Fruit fly (Drosophila melanogaster) whole organism, larva: Measurements from ENCODE around the gene Eip93F.

ENCODE experiments used
- noc ChIP-seq: fragments of 200-800 bp; sonication (Bioruptor generic); optimal IDR thresholded peaks from 3 replicates; lab custom pipeline; 2019; ENCODE audit warnings: missing biosample characterization, mild to moderate bottlenecking, missing genetic modification characterization, moderate library complexity

Gene Eip93F

DNA sequence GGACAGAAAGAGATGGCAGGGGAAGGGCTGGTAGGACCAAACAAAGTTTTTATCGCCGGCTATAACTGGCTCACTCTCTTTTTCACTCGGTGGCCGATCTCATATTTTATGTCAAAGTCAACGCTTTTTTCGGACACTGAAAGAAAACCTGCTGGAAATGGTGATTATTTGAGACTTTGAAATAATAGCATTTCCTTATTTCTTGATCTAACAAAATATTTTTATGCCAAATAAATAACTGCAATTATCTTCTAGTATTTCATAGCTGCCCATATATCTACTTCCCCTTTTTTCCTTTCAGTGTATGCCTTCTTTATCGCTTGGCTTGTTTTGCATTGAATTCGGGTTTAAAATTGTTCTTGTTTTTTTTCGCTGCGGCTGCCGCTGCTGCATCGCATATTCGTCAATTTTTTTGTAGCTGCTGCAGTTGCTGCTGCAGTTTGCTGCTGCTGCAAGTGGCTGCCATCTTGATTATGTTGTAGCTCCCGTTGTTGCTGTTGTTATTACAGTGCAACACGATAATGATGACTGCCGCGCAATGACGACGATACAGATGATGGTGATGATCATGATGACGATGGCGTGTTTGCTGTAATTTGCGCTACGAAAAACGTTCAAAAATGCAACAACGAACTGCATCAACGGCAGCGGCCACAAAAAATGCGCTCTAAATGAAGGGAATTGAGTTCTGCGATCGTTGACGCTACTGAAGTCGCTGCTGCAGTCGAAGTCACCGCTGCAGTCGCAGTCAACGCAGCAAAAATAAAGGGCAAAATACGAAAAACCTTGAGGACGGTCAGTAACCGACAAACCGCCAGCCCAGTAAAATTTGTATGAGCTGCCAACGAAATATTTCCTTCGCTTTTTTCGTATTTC, 11.6 kb upstream of the Eip93F start:
- TF ChIP-seq noc, result no peak

DNA sequence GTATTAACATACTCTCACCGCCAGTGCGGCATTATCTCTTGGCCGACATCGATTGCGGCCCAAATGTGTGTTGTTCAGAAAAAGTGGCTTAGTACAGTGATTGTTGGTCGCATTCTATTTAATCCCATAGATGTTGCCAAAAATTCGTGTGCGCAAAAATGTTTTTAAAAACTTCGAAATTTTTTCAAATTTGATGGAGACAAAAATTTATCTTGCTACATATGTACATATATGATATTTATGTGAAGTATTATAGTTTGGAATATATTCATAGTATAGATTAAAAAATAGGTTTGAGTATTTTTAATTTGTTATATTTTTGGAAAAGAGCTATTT, 11.0 kb upstream of the Eip93F start:
- TF ChIP-seq noc, result no peak

DNA sequence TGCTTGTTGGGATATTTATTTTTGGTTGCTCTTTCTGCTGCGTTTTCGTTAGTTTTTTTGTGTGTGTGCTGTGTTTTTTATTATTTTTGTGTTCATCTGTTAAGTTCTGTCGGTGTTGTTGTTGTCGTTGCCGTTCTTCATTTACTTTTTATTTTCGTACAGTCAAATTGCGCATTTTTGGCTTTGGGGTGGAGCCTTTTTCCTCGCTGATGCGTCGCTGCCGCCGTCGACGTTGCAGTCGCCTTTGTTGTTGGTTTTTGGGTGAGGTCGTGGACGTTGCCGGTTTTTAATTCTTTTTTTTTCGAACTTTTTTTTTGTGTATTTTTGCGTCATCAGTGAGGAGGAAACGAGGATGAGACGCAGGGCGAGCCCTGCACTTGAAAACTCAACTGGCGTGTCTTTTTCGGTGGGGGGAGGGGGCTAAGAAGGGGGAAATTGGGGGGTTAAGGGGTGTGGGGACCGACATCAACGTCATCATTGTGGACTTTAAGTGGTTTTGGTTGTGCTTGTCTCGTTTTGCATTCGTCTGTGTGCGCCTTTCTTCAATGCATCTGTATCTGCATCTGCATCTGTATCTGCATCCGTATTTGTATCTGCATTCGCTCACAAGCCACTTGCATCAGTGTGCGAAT, 10.3 kb upstream of the Eip93F start:
- TF ChIP-seq noc, result no peak

DNA sequence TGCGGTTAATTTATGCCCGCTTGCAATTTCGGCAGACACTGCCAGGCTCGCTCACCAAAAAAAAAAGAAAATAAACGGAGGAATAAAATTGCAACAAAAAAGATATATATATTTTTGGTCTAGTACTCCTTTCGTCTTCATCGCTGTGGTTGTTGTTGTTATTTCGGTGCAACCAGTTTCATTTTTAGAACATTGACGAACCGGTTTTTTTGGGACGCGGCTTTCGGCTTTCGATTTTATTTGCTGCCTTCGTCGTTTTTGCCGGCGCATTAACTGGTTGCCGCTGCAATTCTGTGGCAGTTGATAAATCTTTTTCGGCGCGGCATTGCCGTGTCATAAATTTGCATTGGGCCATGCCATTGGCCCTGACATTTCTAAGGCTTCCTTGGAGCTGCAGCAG, 9.8 kb upstream of the Eip93F start:
- no peak for TF ChIP-seq noc

DNA sequence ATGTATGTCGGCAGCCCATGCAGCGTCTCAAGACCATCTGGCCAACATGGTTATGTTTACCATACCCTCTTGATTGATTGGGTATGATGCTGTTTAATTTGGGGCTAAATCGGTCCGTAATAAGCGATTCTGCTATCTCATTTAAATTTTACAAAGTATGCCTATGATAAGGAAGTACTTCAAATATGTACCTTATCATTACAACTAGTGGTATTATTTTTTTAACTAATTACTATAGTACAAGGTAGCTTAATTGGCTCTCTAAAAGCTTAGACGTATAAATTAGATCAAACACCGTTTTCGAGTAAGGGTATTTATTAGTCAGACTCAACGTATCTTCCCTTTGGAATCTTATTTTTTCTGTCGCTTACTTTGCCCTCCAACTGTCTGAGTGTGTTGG, 8.7 kb upstream of the Eip93F start:
- TF ChIP-seq noc, result no peak

DNA sequence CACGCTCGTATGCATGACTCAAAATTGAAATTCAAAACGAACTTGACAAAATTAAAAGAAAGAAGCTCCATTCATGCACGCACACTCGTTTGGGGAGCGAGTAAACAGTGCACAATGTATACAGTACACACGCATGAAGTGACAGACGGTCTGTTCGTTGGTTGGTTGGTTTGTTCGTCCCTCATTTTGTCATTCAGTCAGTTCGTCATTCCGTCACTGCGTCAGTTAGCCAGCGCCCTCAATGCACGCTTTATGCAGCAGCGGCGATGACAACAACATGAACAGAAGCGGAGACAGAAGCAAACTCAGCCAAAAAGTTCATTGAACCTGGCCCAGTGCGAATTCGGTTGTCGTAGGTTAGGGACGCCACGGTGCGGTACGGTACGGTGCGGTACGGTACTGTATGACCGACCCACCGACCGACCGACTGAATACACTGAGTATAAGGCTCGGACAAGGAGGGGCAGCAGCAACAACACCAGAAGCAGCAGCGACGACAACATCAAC, 8.0 kb upstream of the Eip93F start:
- TF ChIP-seq noc, result no peak

DNA sequence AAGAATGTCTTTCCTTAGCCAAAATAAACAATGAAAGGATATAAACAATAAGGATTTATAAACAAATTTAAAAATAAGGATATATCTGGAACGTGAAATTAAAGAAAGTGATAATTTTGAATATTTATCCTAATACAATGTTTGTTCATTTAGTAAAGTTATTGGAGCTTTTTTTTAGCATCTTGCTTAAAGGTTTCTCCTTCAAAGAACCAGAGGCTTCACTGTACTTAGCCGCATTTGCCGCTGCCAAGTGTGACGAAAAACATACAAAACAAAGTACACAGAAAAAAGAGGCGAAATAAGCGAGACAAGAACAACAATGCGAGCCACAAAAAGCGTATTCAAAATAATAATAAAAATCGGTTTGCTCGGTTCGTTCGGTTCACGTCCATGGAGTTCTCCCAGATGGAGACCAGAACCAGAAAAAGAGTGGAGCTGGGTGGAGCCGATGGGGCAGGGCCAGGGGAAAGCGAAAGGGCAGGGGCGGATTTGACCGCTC, 7.4 kb upstream of the Eip93F start:
- TF ChIP-seq noc, result peak; percentile 21

DNA sequence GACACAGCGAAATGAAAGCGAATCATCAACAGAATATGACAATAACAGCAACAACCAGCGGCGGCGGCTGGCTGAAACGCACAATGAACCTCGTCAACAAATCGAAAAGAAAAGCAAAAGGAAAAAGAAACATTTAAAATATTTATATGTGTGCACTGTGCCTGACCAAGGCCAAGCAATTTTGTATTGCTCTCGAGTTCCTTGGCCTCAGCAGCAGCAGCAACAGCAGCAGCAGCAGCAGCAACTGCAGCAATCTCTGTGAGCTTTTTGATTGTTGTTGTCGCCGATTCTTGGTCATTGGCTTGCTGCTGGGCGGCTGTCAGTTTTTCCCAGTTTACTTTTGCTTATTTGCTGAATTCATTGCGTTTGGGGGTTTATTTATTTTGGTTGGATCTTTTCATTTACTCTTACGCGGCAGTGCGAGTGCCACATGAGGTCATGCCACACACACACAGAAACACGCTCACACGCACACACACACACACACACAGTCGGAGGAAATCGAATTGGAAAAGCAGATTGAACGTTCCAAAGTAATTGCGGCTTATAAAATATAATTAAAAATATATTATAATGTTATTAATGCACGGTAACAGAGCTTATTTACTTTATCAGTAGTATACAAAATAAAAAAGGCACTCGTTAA, 4.8 kb upstream of the Eip93F start:
- TF ChIP-seq noc, result no peak

DNA sequence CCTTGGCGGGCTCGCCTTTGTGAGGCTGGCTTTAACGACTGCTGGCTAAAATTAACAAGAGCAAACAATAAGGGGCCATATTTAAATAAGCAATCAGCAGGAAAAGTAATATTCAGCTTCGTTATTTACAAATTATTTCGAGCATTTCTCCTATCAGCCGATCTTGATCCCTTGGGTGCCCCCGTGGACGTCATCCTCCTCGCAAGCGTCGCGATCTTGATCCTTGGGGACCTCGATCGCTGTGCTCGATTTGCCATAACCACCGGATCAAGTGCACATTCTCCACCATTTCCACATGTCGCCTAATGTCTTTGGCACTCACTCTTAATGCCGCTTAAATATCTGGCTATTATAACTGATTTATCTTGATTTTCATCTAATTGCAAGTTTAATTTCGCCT, 4.2 kb upstream of the Eip93F start:
- no peak for TF ChIP-seq noc

DNA sequence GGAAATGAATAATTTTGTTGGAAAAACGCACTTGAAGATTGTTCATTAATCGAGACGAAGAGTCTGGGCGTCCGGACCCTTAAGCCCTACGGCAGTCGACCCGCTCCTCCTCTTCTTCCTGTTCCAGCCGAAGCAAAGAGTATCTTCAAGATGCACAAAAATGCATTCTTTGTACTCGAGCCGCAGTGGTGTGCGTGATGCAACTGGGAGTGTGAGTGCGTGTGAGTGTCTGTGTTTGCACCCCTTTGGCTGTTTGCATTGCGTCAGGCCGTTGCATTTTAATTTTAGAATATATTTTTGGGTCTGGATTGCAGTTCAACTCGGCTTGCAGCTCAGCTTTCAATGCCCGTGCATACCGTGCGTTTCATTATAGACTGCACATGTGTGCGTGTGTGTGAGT, 3.2 kb upstream of the Eip93F start:
- no peak for TF ChIP-seq noc

DNA sequence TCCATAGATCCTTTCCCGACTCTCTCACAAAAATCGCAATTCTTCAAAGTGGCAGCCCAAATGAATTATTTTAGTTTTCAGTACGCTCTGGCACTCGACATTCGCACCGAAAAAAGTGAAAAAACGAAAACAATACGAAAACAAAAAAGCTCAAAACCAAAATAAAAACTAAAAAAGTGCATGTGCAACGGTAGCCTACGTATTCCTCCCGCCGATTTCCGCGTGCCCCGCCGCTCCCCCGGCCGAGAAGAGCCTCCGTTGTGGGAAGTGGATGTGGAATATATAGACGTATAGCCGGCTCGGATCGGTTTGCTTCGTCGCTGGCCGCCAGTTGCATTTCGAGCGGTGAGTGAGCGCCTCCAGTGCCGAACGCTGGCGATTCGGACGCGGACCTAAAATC, 833 bp upstream of the Eip93F start:
- TF ChIP-seq noc, result no peak

DNA sequence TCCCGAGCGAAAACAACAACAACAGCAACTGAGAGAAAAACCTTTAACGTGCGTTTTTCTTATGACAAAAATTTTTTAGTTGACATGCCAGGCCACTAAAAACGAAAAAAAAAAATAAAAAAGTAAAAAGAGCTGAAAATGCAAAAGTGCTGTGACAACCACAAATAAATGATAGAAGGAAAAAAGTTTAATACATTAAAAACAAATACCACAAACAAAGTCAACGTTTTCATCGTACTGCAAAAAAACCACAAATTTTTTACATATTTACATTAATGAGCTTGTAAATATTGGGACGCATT, 598 bp downstream of the Eip93F start:
- TF ChIP-seq noc, result no peak

DNA sequence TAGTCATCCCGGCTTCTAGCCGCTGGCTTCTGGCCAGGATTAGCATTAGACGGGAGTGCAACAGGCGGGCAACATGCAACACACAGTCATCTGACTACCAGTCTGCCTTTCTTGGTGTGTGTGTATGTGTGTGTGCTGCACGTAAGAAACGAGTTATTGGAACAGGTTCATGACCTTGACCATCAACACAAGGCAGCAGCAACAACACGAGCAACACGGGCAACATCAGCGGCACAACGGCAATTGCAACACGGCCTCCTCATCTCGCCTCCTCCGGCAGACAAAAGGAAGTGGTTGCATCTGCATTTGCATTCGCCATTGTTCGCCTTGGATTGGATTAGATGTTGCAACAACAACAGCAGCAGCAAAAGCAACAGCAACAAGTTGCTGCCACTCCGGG, 2.5 kb downstream of the Eip93F start:
- no peak for TF ChIP-seq noc

DNA sequence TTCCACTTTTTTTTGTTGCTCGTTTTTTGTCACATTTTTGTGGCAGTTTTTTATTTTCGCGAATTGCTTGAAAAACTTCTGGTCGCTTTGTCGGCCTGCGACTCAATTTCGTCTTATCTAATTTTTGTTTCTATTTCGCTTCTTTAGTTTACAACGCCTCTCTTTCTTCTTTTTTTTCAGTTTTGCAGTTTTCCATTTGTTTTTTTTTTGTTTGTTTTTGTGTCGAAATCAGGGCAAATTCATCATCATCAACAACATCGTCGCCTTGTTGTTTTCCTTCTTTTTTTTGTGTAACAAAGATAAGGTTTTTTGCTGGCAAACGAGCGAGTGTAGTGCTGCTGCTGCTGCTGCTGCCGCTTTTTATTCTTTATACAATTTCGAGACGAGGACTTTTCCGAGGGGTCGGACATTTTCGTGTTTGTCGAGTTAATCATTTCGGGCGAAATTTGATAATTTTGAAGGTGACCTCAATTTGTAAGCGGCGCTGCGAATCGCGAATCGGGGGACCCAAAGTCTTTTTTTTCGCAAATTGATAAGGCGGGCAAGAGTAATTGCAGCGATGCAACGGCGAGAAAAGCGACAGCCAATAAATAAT, 5.2 kb downstream of the Eip93F start:
- no peak for TF ChIP-seq noc

DNA sequence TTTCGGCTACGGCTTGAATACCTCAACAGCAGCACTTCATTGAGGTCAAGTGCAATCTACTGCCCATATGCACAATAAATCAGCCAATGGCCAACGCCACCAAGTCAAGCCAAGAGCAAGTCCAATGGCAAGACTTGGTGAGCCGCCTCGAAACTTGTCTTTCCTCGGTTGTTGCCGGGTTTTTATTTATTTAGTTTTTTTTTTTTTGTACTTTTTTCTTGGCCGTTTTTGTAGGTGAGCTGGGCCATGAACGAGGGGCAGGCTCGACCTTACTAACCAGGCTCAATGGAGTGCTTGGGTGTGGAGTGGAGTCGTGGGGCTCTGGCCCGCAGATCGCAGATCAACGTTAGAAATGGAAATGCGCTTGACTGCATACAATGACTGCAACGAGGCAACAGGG, 7.4 kb downstream of the Eip93F start:
- no peak for TF ChIP-seq noc

DNA sequence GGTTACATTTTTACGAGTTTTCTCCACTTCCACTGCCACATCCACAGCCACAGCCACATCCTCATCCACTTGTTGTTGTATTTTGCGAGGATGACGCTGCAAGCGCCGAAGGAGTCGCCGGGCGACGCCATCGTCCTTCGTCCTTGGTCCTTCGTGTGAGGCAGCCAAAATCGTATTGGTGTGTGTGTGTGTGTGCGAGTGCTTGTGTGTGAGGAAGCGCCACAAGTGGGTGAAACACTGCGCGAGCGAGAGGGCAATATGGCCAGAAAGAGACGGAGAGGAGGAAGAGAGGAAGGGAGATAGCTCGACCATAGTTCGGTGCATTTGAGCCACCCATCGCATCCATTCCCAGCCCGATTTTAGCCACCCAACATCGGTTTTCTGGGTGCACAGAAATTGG, 15.5 kb downstream of the Eip93F start:
- TF ChIP-seq noc, result no peak

DNA sequence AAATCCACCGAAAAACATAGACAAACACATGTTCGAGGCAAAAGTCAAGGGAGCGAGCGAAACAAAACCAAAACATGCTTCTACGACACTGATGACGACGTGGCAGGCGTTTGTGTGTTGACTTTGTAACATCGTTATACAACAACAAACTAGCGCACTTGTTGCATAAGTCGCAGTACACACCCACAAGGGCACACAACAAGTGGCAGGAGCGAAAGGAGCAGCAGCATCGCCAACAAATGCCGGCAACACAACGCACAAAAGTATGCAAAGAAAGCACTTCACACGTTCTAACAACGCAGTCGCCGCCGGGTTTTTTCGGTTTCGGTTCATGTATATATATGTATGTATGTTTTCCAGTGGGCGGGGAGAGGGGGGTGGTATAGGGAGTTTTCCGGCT, 18.9 kb downstream of the Eip93F start:
- no peak for TF ChIP-seq noc
